Fruit fly (Drosophila melanogaster) whole organism, prepupa: ENCODE data around the gene Rpn3.

Source experiments
- Blimp-1 ChIP-seq: fragments of 200-800 bp; sonication (Bioruptor generic); optimal IDR thresholded peaks from 3 replicates; lab custom pipeline; 2017; ENCODE audit warnings: missing biosample characterization, missing genetic modification characterization, mild to moderate bottlenecking, moderate library complexity, missing genetic modification reagents
- CG11762 ChIP-seq: fragments of 200-800 bp; sonication (Bioruptor generic); optimal IDR thresholded peaks from 3 replicates; lab custom pipeline; 2016; ENCODE audit warnings: missing biosample characterization, missing genetic modification characterization; ENCODE audit not compliant: insufficient read depth
- CG16779 ChIP-seq: fragments of 200-800 bp; sonication (Bioruptor generic); optimal IDR thresholded peaks from 3 replicates; lab custom pipeline; 2017; ENCODE audit warnings: missing biosample characterization, mild to moderate bottlenecking, missing genetic modification characterization
- CG9139 ChIP-seq: fragments of 200-800 bp; sonication (Bioruptor generic); optimal IDR thresholded peaks from 3 replicates; lab custom pipeline; 2017; ENCODE audit warnings: missing biosample characterization, mild to moderate bottlenecking, missing genetic modification characterization
- Ets21C ChIP-seq: fragments of 200-800 bp; sonication (Bioruptor generic); optimal IDR thresholded peaks from 3 replicates; lab custom pipeline; 2016; ENCODE audit warnings: missing biosample characterization, missing genetic modification characterization
- Hr39 ChIP-seq: fragments of 200-800 bp; sonication (Bioruptor generic); optimal IDR thresholded peaks from 2 replicates; lab custom pipeline; 2016; ENCODE audit warnings: missing biosample characterization, missing genetic modification characterization
- Lpt ChIP-seq: fragments of 200-800 bp; sonication (Bioruptor generic); optimal IDR thresholded peaks from 3 replicates; lab custom pipeline; 2016; ENCODE audit warnings: missing biosample characterization, missing genetic modification characterization
- Met ChIP-seq: fragments of 200-800 bp; sonication (Bioruptor generic); optimal IDR thresholded peaks from 3 replicates; lab custom pipeline; 2016; ENCODE audit warnings: missing biosample characterization, missing genetic modification characterization
- Smox ChIP-seq: fragments of 200-800 bp; sonication (Bioruptor generic); optimal IDR thresholded peaks from 3 replicates; lab custom pipeline; 2016; ENCODE audit warnings: missing biosample characterization, missing genetic modification characterization
- achi ChIP-seq: fragments of 200-800 bp; sonication (Bioruptor generic); optimal IDR thresholded peaks from 3 replicates; lab custom pipeline; 2016; ENCODE audit warnings: missing biosample characterization, missing genetic modification characterization
- cyc ChIP-seq: fragments of 200-800 bp; sonication (Bioruptor generic); optimal IDR thresholded peaks from 3 replicates; lab custom pipeline; 2016; ENCODE audit warnings: missing biosample characterization, missing genetic modification characterization
- dac ChIP-seq: fragments of 200-800 bp; sonication (Bioruptor generic); optimal IDR thresholded peaks from 2 replicates; lab custom pipeline; 2017; ENCODE audit warnings: missing biosample characterization, mild to moderate bottlenecking, missing genetic modification characterization
- net ChIP-seq: fragments of 200-800 bp; sonication (Bioruptor generic); optimal IDR thresholded peaks from 3 replicates; lab custom pipeline; 2016; ENCODE audit warnings: missing biosample characterization, missing genetic modification characterization
- spab ChIP-seq: fragments of 200-800 bp; sonication (Bioruptor generic); optimal IDR thresholded peaks from 2 replicates; lab custom pipeline; 2017; ENCODE audit warnings: missing biosample characterization, mild to moderate bottlenecking, missing genetic modification characterization, missing genetic modification reagents

- TF ChIP-seq CG9139 (GFP tag; lab: Kevin White, UChicago): no peak
- TF ChIP-seq Lpt (GFP tag; lab: Kevin White, UChicago): no peak
- TF ChIP-seq Smox (GFP tag; lab: Kevin White, UChicago): no peak
- TF ChIP-seq Hr39 (GFP tag; lab: Kevin White, UChicago): no peak
- no peak for TF ChIP-seq CG16779
- no peak for TF ChIP-seq Ets21C (GFP tag; lab: Kevin White, UChicago)
- peak; percentile 4 for TF ChIP-seq net (GFP tag; lab: Kevin White, UChicago)
- no peak for TF ChIP-seq CG11762 (GFP tag; lab: Kevin White, UChicago)
- no peak for TF ChIP-seq cyc
- no peak for TF ChIP-seq Blimp-1
- no peak for TF ChIP-seq dac
- TF ChIP-seq achi (GFP tag; lab: Kevin White, UChicago): no peak
- no peak for TF ChIP-seq Met (GFP tag; lab: Kevin White, UChicago)
- TF ChIP-seq spab (GFP tag; lab: Kevin White, UChicago): no peak
Measured at dm6 chr2L:19037455-19037854, 14.1 kb upstream of the Rpn3 start.
